Fruit fly (Drosophila melanogaster): ENCODE data around the gene Vha55.

DNA sequence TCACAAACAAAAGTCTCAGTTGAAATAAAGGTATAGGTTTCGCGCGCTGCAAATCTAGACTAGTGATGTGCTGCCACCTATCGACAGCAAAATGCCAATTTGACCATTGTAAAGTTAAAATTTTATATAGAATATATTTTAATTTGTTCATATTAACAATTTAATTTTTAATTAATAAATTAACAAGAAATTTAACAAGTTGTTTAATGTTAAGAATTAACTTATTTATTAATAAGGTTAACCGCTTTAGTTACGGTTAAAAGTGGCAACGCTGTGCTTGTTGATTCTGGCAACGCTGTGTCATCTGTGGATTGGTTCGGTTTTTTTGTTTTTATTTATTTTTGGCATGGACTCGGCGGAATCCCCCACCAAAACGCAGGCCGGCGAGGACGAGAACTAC is 2.7 kb upstream of the Vha55 start, which contains the start of gene Not10:
- TF ChIP-seq psq (optimal IDR thresholded peaks at IDR 0.05) (no peak), Myc (optimal IDR thresholded peaks at IDR 0.05) (no peak), Sin3A (optimal IDR thresholded peaks at IDR 0.05) (no peak), ttk (optimal IDR thresholded peaks at IDR 0.05) (no peak), h (optimal IDR thresholded peaks at IDR 0.05) (no peak)
